Worm (Caenorhabditis elegans) whole organism, mixed stage, embryonic: ENCODE data around the gene T14G8.6.

ENCODE experiments used
- ceh-83 ChIP-seq: fragments of 200-800 bp; sonication (Bioruptor generic); optimal IDR thresholded peaks from 2 replicates; lab custom pipeline; 2018; ENCODE audit warnings: mild to moderate bottlenecking, missing genetic modification characterization, missing compliant biosample characterization
- ces-1 ChIP-seq: fragments of 150-350 bp; optimal IDR thresholded peaks from 2 replicates; lab custom pipeline; 2014; ENCODE audit warnings: missing biosample characterization, missing genetic modification reagents, missing genetic modification characterization
- drap-1 ChIP-seq: fragments of 200-800 bp; sonication (Bioruptor generic); optimal IDR thresholded peaks from 3 replicates; lab custom pipeline; 2018; ENCODE audit warnings: mild to moderate bottlenecking, missing genetic modification characterization, missing compliant biosample characterization
- elt-3 ChIP-seq: fragments of 150-350 bp; optimal IDR thresholded peaks from 2 replicates; lab custom pipeline; 2014; ENCODE audit warnings: missing biosample characterization, missing genetic modification characterization
- lin-13 ChIP-seq: fragments of 150-350 bp; optimal IDR thresholded peaks from 2 replicates; lab custom pipeline; 2014; ENCODE audit warnings: missing biosample characterization, missing genetic modification characterization
- lsy-2 ChIP-seq: fragments of 150-350 bp; optimal IDR thresholded peaks from 2 replicates; lab custom pipeline; 2014; ENCODE audit warnings: missing biosample characterization, missing genetic modification characterization
- nhr-2 ChIP-seq: fragments of 150-350 bp; optimal IDR thresholded peaks from 2 replicates; lab custom pipeline; 2014; ENCODE audit warnings: missing biosample characterization, missing genetic modification characterization
- nhr-237 ChIP-seq: fragments of 150-350 bp; optimal IDR thresholded peaks from 2 replicates; lab custom pipeline; 2014; ENCODE audit warnings: missing biosample characterization, missing genetic modification characterization
- nhr-76 ChIP-seq: sonication (generic microtip); optimal IDR thresholded peaks from 2 replicates; lab custom pipeline; 2017; ENCODE audit warnings: missing biosample characterization, missing genetic modification characterization
- pha-4 ChIP-seq: fragments of 150-350 bp; optimal IDR thresholded peaks from 2 replicates; lab custom pipeline; 2018; ENCODE audit warnings: missing biosample characterization, missing genetic modification reagents, missing genetic modification characterization
- unc-39 ChIP-seq: fragments of 150-350 bp; optimal IDR thresholded peaks from 2 replicates; lab custom pipeline; 2014; ENCODE audit warnings: missing biosample characterization, missing genetic modification characterization
- ztf-11 ChIP-seq: fragments of 150-350 bp; optimal IDR thresholded peaks from 2 replicates; lab custom pipeline; 2014; ENCODE audit warnings: missing biosample characterization, missing genetic modification characterization

DNA sequence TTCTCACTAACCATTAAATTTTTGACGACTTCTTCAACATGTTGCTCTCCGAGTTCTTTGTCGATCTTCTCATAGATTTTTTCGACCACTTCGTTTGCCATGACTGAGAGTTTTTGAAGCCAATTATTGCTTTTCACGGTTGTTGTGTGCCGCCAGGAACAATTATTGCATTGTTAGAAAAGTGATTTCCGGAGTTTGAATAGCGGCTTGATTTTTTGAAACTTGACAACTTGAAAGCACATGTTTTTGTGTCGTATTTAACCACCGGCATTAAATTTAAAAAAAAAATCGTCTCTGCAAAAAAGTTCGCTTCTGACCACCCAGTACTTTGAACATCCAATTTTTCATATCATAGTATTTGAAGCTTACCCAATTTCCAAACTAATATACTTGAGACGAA lies 16.6 kb downstream of the T14G8.6 start, which contains the start of gene C52G5.3:
- no peak for TF ChIP-seq ces-1 (GFP tag; lab: Kevin White, UChicago)
- no peak for TF ChIP-seq drap-1 (GFP tag; lab: Kevin White, UChicago)
- TF ChIP-seq lsy-2 (tag; lab: Kevin White, UChicago): no peak
- TF ChIP-seq unc-39: no peak
- no peak for TF ChIP-seq nhr-2 (tag; lab: Kevin White, UChicago)
- no peak for TF ChIP-seq nhr-237 (tag; lab: Kevin White, UChicago)
- no peak for TF ChIP-seq pha-4
- no peak for TF ChIP-seq ztf-11 (tag; lab: Kevin White, UChicago)
- no peak for TF ChIP-seq nhr-76
- no peak for TF ChIP-seq lin-13 (tag; lab: Kevin White, UChicago)
- no peak for TF ChIP-seq elt-3
- no peak for TF ChIP-seq ceh-83
